Worm (Caenorhabditis elegans) whole organism, L1 larva: ENCODE results near the gene dct-12.

Source experiments
- C04F5.9 ChIP-seq: sonication (generic microtip); optimal IDR thresholded peaks from 2 replicates; lab custom pipeline; 2016; ENCODE audit warnings: missing genetic modification characterization, missing compliant biosample characterization
- C34B4.2 ChIP-seq: sonication (generic microtip); optimal IDR thresholded peaks from 2 replicates; lab custom pipeline; 2017; ENCODE audit warnings: mild to moderate bottlenecking, missing genetic modification characterization, missing compliant biosample characterization
- ama-1 ChIP-seq: fragments of 150-350 bp; optimal IDR thresholded peaks from 2 replicates; lab custom pipeline; 2014
- blmp-1 ChIP-seq: fragments of 150-350 bp; optimal IDR thresholded peaks from 2 replicates; lab custom pipeline; 2014; ENCODE audit warnings: missing biosample characterization, missing genetic modification characterization
- ceh-82 ChIP-seq, 3 experiments: fragments of 150-350 bp in 1 of 3; sonication (generic microtip) in 2 of 3; optimal IDR thresholded peaks; 2 replicates each; lab custom pipeline; 2014 to 2017; ENCODE audit warnings: missing biosample characterization in 3 of 3, missing genetic modification characterization in 3 of 3
- ceh-90 ChIP-seq: sonication (generic microtip); optimal IDR thresholded peaks from 2 replicates; lab custom pipeline; 2016; ENCODE audit warnings: missing genetic modification characterization, missing compliant biosample characterization
- dsc-1 ChIP-seq: sonication (generic microtip); optimal IDR thresholded peaks from 2 replicates; lab custom pipeline; 2016; ENCODE audit warnings: mild to moderate bottlenecking, missing genetic modification characterization, missing compliant biosample characterization
- egl-13 ChIP-seq: sonication (generic microtip); optimal IDR thresholded peaks from 2 replicates; lab custom pipeline; 2016; ENCODE audit warnings: missing genotype, missing genetic modification reagents, missing genetic modification characterization, missing compliant biosample characterization
- elt-2 ChIP-seq: sonication (generic microtip); optimal IDR thresholded peaks from 2 replicates; lab custom pipeline; 2016; ENCODE audit warnings: missing genetic modification characterization, mild to moderate bottlenecking, inconsistent platforms, missing compliant biosample characterization, missing genetic modification reagents
- ets-5 ChIP-seq: fragments of 200-800 bp; sonication (Bioruptor generic); IDR thresholded peaks from 2 replicates; pipeline ENCODE4 v1.3.6; 2022; ENCODE audit warnings: missing genetic modification characterization, missing compliant biosample characterization
- fkh-4 ChIP-seq: sonication (generic microtip); optimal IDR thresholded peaks from 2 replicates; lab custom pipeline; 2016; ENCODE audit warnings: missing compliant biosample characterization, missing genetic modification characterization, borderline replicate concordance
- hlh-4 ChIP-seq: sonication (generic microtip); optimal IDR thresholded peaks from 2 replicates; lab custom pipeline; 2016; ENCODE audit warnings: mild to moderate bottlenecking, missing genetic modification characterization, missing compliant biosample characterization
- jun-1 ChIP-seq: fragments of 150-350 bp; optimal IDR thresholded peaks from 2 replicates; lab custom pipeline; 2014; ENCODE audit warnings: missing biosample characterization, missing genetic modification reagents, missing genetic modification characterization
- lin-13 ChIP-seq: fragments of 150-350 bp; optimal IDR thresholded peaks from 2 replicates; lab custom pipeline; 2014; ENCODE audit warnings: missing biosample characterization, missing genetic modification reagents, missing genetic modification characterization
- lin-14 ChIP-seq: fragments of 200-800 bp; sonication (Bioruptor generic); optimal IDR thresholded peaks from 2 replicates; lab custom pipeline; 2018; ENCODE audit warnings: mild to moderate bottlenecking, missing genetic modification characterization, moderate library complexity, missing compliant biosample characterization
- lin-15B ChIP-seq: fragments of 150-350 bp; sonication (generic microtip); optimal IDR thresholded peaks from 3 replicates; lab custom pipeline; 2014; ENCODE audit warnings: missing biosample characterization, missing genetic modification characterization
- lin-35 ChIP-seq, 2 experiments: fragments of 150-350 bp; optimal IDR thresholded peaks; 2 replicates each; lab custom pipeline; 2014; ENCODE audit warnings: missing biosample characterization in 2 of 2, missing genetic modification characterization in 2 of 2, missing genetic modification reagents in 2 of 2
- mab-9 ChIP-seq: fragments of 200-800 bp; sonication (Bioruptor generic); IDR thresholded peaks from 2 replicates; pipeline ENCODE4 v1.3.6; 2022; ENCODE audit warnings: missing genetic modification reagents, missing genetic modification characterization, missing compliant biosample characterization
- mdl-1 ChIP-seq, 2 experiments: fragments of 150-350 bp; optimal IDR thresholded peaks; 2 replicates each; lab custom pipeline; 2014 to 2017; ENCODE audit warnings: missing biosample characterization in 2 of 2, missing genetic modification characterization in 2 of 2, inconsistent platforms in 1 of 2
- mef-2 ChIP-seq: fragments of 150-350 bp; optimal IDR thresholded peaks from 2 replicates; lab custom pipeline; 2014; ENCODE audit warnings: missing biosample characterization, missing genetic modification characterization
- nhr-11 ChIP-seq: fragments of 150-350 bp; optimal IDR thresholded peaks from 2 replicates; lab custom pipeline; 2014; ENCODE audit warnings: missing biosample characterization, missing genetic modification characterization
- nhr-19 ChIP-seq: fragments of 200-800 bp; sonication (Bioruptor generic); conservative IDR thresholded peaks from 2 replicates; pipeline ENCODE4 v1.3.6; 2022; ENCODE audit warnings: missing genetic modification characterization, missing compliant biosample characterization
- nhr-20 ChIP-seq: sonication (generic microtip); optimal IDR thresholded peaks from 2 replicates; lab custom pipeline; 2016; ENCODE audit warnings: mild to moderate bottlenecking, missing genetic modification characterization, missing compliant biosample characterization
- nhr-28 ChIP-seq: fragments of 150-350 bp; optimal IDR thresholded peaks from 2 replicates; lab custom pipeline; 2014; ENCODE audit warnings: missing biosample characterization, missing genetic modification characterization
- nhr-71 ChIP-seq: sonication (generic microtip); optimal IDR thresholded peaks from 2 replicates; lab custom pipeline; 2016; ENCODE audit warnings: mild to moderate bottlenecking, missing genetic modification characterization, moderate library complexity, missing compliant biosample characterization
- nhr-76 ChIP-seq: sonication (generic microtip); optimal IDR thresholded peaks from 2 replicates; lab custom pipeline; 2017; ENCODE audit warnings: missing biosample characterization, missing genetic modification characterization
- nhr-77 ChIP-seq: fragments of 150-350 bp; optimal IDR thresholded peaks from 2 replicates; lab custom pipeline; 2014; ENCODE audit warnings: missing biosample characterization, missing genetic modification characterization
- pag-3 ChIP-seq: sonication (generic microtip); optimal IDR thresholded peaks from 2 replicates; lab custom pipeline; 2017; ENCODE audit warnings: missing genetic modification characterization, mild to moderate bottlenecking, missing compliant biosample characterization, antibody characterized with exemption, borderline replicate concordance; ENCODE audit not compliant: insufficient read depth
- pax-3 ChIP-seq: fragments of 200-800 bp; sonication (Bioruptor generic); optimal IDR thresholded peaks from 2 replicates; lab custom pipeline; 2018; ENCODE audit warnings: mild to moderate bottlenecking, missing genetic modification characterization, moderate library complexity, missing compliant biosample characterization
- pqm-1 ChIP-seq: sonication (generic microtip); optimal IDR thresholded peaks from 3 replicates; lab custom pipeline; 2017; ENCODE audit warnings: missing biosample characterization, missing genetic modification characterization
- rnt-1 ChIP-seq: sonication (generic microtip); optimal IDR thresholded peaks from 2 replicates; lab custom pipeline; 2016; ENCODE audit warnings: mild to moderate bottlenecking, missing genetic modification characterization, moderate library complexity, missing compliant biosample characterization
- snpc-4 ChIP-seq: fragments of 150-350 bp; optimal IDR thresholded peaks from 2 replicates; lab custom pipeline; 2014; ENCODE audit warnings: missing biosample characterization, missing genetic modification characterization
- snu-23 ChIP-seq: sonication (generic microtip); optimal IDR thresholded peaks from 2 replicates; lab custom pipeline; 2016; ENCODE audit warnings: missing genetic modification characterization, missing compliant biosample characterization
- tlp-1 ChIP-seq: fragments of 150-350 bp; optimal IDR thresholded peaks from 2 replicates; lab custom pipeline; 2014; ENCODE audit warnings: missing biosample characterization, missing genetic modification characterization
- unc-130 ChIP-seq: fragments of 150-350 bp; optimal IDR thresholded peaks from 2 replicates; lab custom pipeline; 2017; ENCODE audit warnings: missing biosample characterization, missing genetic modification characterization, inconsistent platforms
- unc-30 ChIP-seq: sonication (generic microtip); optimal IDR thresholded peaks from 2 replicates; lab custom pipeline; 2017; ENCODE audit warnings: missing biosample characterization, missing genetic modification characterization
- unc-62 ChIP-seq: fragments of 150-350 bp; optimal IDR thresholded peaks from 2 replicates; lab custom pipeline; 2014; ENCODE audit warnings: missing biosample characterization, missing genetic modification reagents, missing genetic modification characterization
- unc-86 ChIP-seq: sonication (generic microtip); optimal IDR thresholded peaks from 2 replicates; lab custom pipeline; 2016; ENCODE audit warnings: missing genetic modification characterization, missing compliant biosample characterization
- zag-1 ChIP-seq: fragments of 150-350 bp; optimal IDR thresholded peaks from 2 replicates; lab custom pipeline; 2014; ENCODE audit warnings: missing biosample characterization, missing genetic modification characterization

dct-12 gene

ce11 chrII:12401791-12402190 is 30.5 kb downstream of the dct-12 start, which contains the start of gene sre-29:
TSS of gene sre-29 (minus strand) at chrII:12401891.
- no peak for TF ChIP-seq unc-86 (tag; lab: Kevin White, UChicago)
- no peak for TF ChIP-seq unc-62 (GFP tag; lab: Kevin White, UChicago)
- TF ChIP-seq jun-1, result no peak
- TF ChIP-seq lin-35 (GFP tag; optimal IDR thresholded peaks at IDR 0.05; lab: Kevin White, UChicago), result no peak
- TF ChIP-seq fkh-4, result no peak
- TF ChIP-seq unc-130 (tag; lab: Kevin White, UChicago), result no peak
- no peak for TF ChIP-seq nhr-77 (tag; lab: Kevin White, UChicago)
- TF ChIP-seq nhr-19 (GFP tag; lab: Robert Waterston, UW), result no peak
- TF ChIP-seq C34B4.2, result no peak
- no peak for TF ChIP-seq nhr-76
- TF ChIP-seq zag-1 (tag; lab: Kevin White, UChicago), result no peak
- TF ChIP-seq mab-9 (GFP tag; lab: Robert Waterston, UW), result no peak
- no peak for TF ChIP-seq blmp-1
- TF ChIP-seq, all 84 proteins: peak for 0

ce11 chrII:12397656-12398055 is 34.6 kb downstream of the dct-12 start, which contains the start of gene F57G9.7:
TSS of gene F57G9.7 (minus strand) at chrII:12397756.
- TF ChIP-seq pax-3 (tag; lab: Kevin White, UChicago) (peak; percentile 16), ama-1 (no peak)

- TF ChIP-seq nhr-20 (tag; lab: Kevin White, UChicago) (no peak), zag-1 (tag; lab: Kevin White, UChicago) (no peak), ets-5 (GFP tag; lab: Robert Waterston, UW) (no peak), ceh-82 (tag; optimal IDR thresholded peaks at IDR 0.05; lab: Kevin White, UChicago) (no peak), ceh-90 (tag; lab: Kevin White, UChicago) (no peak), lin-15B (tag; lab: Kevin White, UChicago) (no peak), rnt-1 (tag; lab: Kevin White, UChicago) (no peak), mef-2 (tag; lab: Kevin White, UChicago) (no peak)
- TF ChIP-seq, all 84 proteins: peak for 0
Measured at ce11 chrII:12394138-12394537, 38.1 kb downstream of the dct-12 start.

DNA sequence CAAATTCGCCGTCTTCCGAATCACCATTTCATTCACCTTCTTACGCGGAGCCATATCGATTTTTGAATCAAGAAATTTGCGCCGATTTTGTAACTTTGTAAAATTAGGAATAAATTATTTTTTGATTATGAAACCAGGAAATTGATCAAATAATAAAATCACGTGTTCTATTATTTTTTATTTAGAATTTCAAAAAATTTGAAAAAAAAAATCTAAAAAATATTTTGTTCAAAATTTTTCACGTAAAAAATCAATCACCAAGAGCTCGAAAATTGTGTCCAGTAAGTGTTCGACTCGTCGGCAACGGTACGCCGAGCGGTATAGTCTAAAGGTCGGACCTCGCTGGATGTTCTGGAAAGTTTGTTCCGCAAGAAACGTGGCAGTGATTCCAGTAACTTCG is 38.6 kb downstream of the dct-12 start, which contains the start of gene Y57A10B.7:
Gene Y57A10B.7, minus strand, starts transcription at position 101 of the 400 bp plus-strand sequence.
- TF ChIP-seq lin-35 (GFP tag; optimal IDR thresholded peaks at IDR 0.05; lab: Kevin White, UChicago), result no peak
- no peak for TF ChIP-seq egl-13 (tag; lab: Kevin White, UChicago)
- no peak for TF ChIP-seq mdl-1 (tag; optimal IDR thresholded peaks at IDR 0.05; lab: Kevin White, UChicago)
- no peak for TF ChIP-seq lin-13 (GFP tag; lab: Kevin White, UChicago)
- TF ChIP-seq pag-3 (tag; lab: Kevin White, UChicago), result no peak
- TF ChIP-seq fkh-4, result no peak
- no peak for TF ChIP-seq tlp-1 (tag; lab: Kevin White, UChicago)

- TF ChIP-seq nhr-19 (GFP tag; lab: Robert Waterston, UW) (no peak), nhr-71 (tag; lab: Kevin White, UChicago) (no peak), snu-23 (no peak), mab-9 (GFP tag; lab: Robert Waterston, UW) (no peak), nhr-11 (tag; lab: Kevin White, UChicago) (no peak), C04F5.9 (tag; lab: Kevin White, UChicago) (no peak), snpc-4 (tag; lab: Kevin White, UChicago) (no peak), lin-14 (GFP tag; lab: Kevin White, UChicago) (no peak), unc-30 (tag; lab: Kevin White, UChicago) (no peak), dsc-1 (tag; lab: Kevin White, UChicago) (no peak), unc-130 (tag; lab: Kevin White, UChicago) (no peak), pqm-1 (tag; lab: Kevin White, UChicago) (no peak), nhr-28 (tag; lab: Kevin White, UChicago) (no peak), hlh-4 (tag; lab: Kevin White, UChicago) (no peak), nhr-20 (tag; lab: Kevin White, UChicago) (no peak), elt-2 (tag; lab: Kevin White, UChicago) (no peak)
Measured at ce11 chrII:12389783-12390182, 42.5 kb downstream of the dct-12 start, which contains the start of gene Y57A10B.6. TSS of gene Y57A10B.6 (plus strand) at chrII:12390083.
